Worm (Caenorhabditis elegans): ENCODE results near the gene Y38F1A.1.

Y38F1A.1 gene

DNA sequence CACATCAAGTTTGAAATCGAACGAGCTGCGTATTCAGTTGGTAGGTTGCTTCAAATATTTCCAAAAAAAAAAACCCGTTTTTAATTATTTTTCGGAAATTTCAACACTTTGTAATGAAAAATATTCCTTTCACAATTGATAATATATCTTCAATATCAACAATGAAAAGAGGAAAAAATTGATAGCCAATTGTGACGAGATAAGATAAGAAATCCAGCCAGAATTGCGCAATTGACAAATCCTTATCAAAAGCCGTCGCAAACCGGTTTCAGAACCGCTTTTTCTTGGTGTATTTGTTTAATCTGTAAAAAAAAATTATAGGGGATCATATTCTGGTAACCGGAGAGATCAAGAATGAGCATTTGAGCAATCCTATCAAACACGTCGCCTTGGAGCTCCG is 12.1 kb downstream of the Y38F1A.1 start:
- TF ChIP-seq sup-37 (GFP tag; optimal IDR thresholded peaks at IDR 0.05): no peak
- TF ChIP-seq nhr-47 (tag; optimal IDR thresholded peaks at IDR 0.05): no peak
- peak; percentile 53 for TF ChIP-seq blmp-1 (tag; optimal IDR thresholded peaks at IDR 0.05)
- peak in 5 of 6 experiments; percentile 78 to 91 (median 89) for TF ChIP-seq elt-3 (tag; optimal IDR thresholded peaks at IDR 0.05)
- no peak for TF ChIP-seq lin-15B (tag; optimal IDR thresholded peaks at IDR 0.05)
- TF ChIP-seq lin-35 (GFP tag; optimal IDR thresholded peaks at IDR 0.05): no peak
- no peak for TF ChIP-seq nhr-71 (tag; optimal IDR thresholded peaks at IDR 0.05)
- TF ChIP-seq pag-3 (tag; optimal IDR thresholded peaks at IDR 0.05; ENCODE audit: borderline replicate concordance, insufficient read depth): no peak
- TF ChIP-seq aha-1 (tag; optimal IDR thresholded peaks at IDR 0.05): no peak
- no peak for TF ChIP-seq lin-14 (GFP tag; optimal IDR thresholded peaks at IDR 0.05)
- no peak for TF ChIP-seq ceh-88 (GFP tag; IDR thresholded peaks at IDR 0.05)
- TF ChIP-seq tlp-1 (tag; optimal IDR thresholded peaks at IDR 0.05): no peak

DNA sequence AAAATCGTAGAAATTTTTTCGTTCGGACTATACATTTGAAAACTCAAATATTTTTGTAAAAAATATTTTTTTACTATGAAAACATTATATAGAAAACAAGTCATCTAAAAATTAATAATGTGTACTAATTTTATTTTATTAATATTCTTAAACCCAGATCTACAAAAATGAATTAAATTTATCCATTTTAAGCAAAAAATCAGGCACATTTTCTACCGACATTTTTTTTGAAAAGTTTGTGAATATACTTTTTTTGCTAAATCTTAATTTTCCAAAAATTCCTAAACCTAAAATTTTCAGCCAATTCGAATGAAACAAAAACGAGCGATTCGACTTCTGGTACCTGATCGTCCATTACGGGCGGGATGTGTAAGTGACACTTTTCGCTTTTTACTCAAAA is 14.8 kb downstream of the Y38F1A.1 start, which contains the start of gene arrd-10:
Gene arrd-10, plus strand, starts transcription at position 301 of the 400 bp plus-strand sequence.
- no peak for TF ChIP-seq aha-1 (tag; optimal IDR thresholded peaks at IDR 0.05)
- no peak for TF ChIP-seq pqm-1 (tag; optimal IDR thresholded peaks at IDR 0.05)
- TF ChIP-seq hlh-17 (GFP tag; optimal IDR thresholded peaks at IDR 0.05; ENCODE audit: borderline replicate concordance): no peak
- TF ChIP-seq ceh-82 (tag; optimal IDR thresholded peaks at IDR 0.05): no peak

DNA sequence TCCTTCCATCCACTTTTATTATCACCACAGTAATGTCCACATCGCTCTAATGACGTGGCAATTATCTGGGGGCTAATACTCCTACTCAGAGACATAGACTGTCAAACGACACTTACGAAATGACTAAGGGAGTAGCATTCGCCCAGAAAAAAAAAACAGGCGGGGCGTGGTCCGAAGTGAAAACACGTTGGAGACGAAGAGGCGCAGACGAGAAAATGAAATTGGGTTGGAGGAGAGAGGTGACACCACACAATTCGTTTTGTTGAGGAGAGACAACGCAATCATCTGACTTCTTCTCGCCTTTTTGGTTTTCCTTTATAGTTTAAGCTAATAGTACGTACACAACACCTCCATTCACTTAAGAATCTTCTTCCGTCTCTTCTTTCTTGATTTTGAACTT is 15.4 kb downstream of the Y38F1A.1 start:
- TF ChIP-seq nhr-85 (tag) (no peak), F16B12.6 (tag; optimal IDR thresholded peaks at IDR 0.05) (no peak), mef-2 (tag; optimal IDR thresholded peaks at IDR 0.05) (no peak), hlh-17 (GFP tag; optimal IDR thresholded peaks at IDR 0.05; ENCODE audit: borderline replicate concordance) (no peak), ama-1 (optimal IDR thresholded peaks at IDR 0.05) (no peak), vab-15 (tag; optimal IDR thresholded peaks at IDR 0.05) (no peak), tlp-1 (tag; optimal IDR thresholded peaks at IDR 0.05) (no peak), snpc-4 (tag; optimal IDR thresholded peaks at IDR 0.05) (peak; percentile 9), ets-5 (GFP tag; IDR thresholded peaks at IDR 0.05) (no peak), ztf-11 (tag; optimal IDR thresholded peaks at IDR 0.05) (no peak), snu-23 (GFP tag; optimal IDR thresholded peaks at IDR 0.05) (no peak), C16A3.4 (tag; optimal IDR thresholded peaks at IDR 0.05) (no peak), elt-3 (tag; optimal IDR thresholded peaks at IDR 0.05) (peak in 1 of 6 experiments; percentile 31), hpl-2 (GFP tag; optimal IDR thresholded peaks at IDR 0.05) (no peak), ceh-82 (tag; optimal IDR thresholded peaks at IDR 0.05) (no peak), sox-4 (tag; optimal IDR thresholded peaks at IDR 0.05) (no peak), lin-35 (GFP tag; optimal IDR thresholded peaks at IDR 0.05) (peak in 1 of 2 experiments; percentile 15), blmp-1 (tag; optimal IDR thresholded peaks at IDR 0.05) (peak; percentile 55), ceh-88 (GFP tag; IDR thresholded peaks at IDR 0.05) (no peak), nhr-71 (tag; optimal IDR thresholded peaks at IDR 0.05) (no peak), unc-98 (GFP tag; IDR thresholded peaks at IDR 0.05) (no peak), ceh-8 (GFP tag; optimal IDR thresholded peaks at IDR 0.05) (no peak), zag-1 (tag; optimal IDR thresholded peaks at IDR 0.05) (no peak), fkh-8 (tag; optimal IDR thresholded peaks at IDR 0.05) (no peak), dsc-1 (tag; optimal IDR thresholded peaks at IDR 0.05) (no peak), egl-13 (tag; optimal IDR thresholded peaks at IDR 0.05) (no peak), dpl-1 (GFP tag; optimal IDR thresholded peaks at IDR 0.05) (no peak), skn-1 (tag; optimal IDR thresholded peaks at IDR 0.05) (no peak), xbp-1 (tag; optimal IDR thresholded peaks at IDR 0.05) (no peak), unc-62 (GFP tag; optimal IDR thresholded peaks at IDR 0.05) (no peak), lin-14 (GFP tag; optimal IDR thresholded peaks at IDR 0.05) (peak; percentile 49)

ce11 chrII:12935259-12935658 is 19.3 kb downstream of the Y38F1A.1 start, which contains the start of gene lips-9:
TSS of gene lips-9 (minus strand) at chrII:12935359.
- TF ChIP-seq snu-23 (GFP tag; optimal IDR thresholded peaks at IDR 0.05) (no peak), nhr-20 (tag; optimal IDR thresholded peaks at IDR 0.05) (no peak), pax-3 (tag; optimal IDR thresholded peaks at IDR 0.05) (no peak), nhr-11 (tag; optimal IDR thresholded peaks at IDR 0.05) (no peak), ceh-63 (GFP tag; optimal IDR thresholded peaks at IDR 0.05) (no peak), sup-37 (GFP tag; optimal IDR thresholded peaks at IDR 0.05) (no peak), fkh-10 (GFP tag; optimal IDR thresholded peaks at IDR 0.05) (no peak), Y116A8C.19 (tag; optimal IDR thresholded peaks at IDR 0.05; ENCODE audit: borderline replicate concordance) (no peak), C04F5.9 (tag; optimal IDR thresholded peaks at IDR 0.05) (no peak), ceh-90 (tag; optimal IDR thresholded peaks at IDR 0.05) (no peak), ceh-8 (GFP tag; optimal IDR thresholded peaks at IDR 0.05) (no peak), pag-3 (tag; optimal IDR thresholded peaks at IDR 0.05; ENCODE audit: borderline replicate concordance, insufficient read depth) (no peak)

Data from whole organism, L1 larva.